Worm (Caenorhabditis elegans): ENCODE measurements around the gene K10D2.8.

K10D2.8 gene

DNA sequence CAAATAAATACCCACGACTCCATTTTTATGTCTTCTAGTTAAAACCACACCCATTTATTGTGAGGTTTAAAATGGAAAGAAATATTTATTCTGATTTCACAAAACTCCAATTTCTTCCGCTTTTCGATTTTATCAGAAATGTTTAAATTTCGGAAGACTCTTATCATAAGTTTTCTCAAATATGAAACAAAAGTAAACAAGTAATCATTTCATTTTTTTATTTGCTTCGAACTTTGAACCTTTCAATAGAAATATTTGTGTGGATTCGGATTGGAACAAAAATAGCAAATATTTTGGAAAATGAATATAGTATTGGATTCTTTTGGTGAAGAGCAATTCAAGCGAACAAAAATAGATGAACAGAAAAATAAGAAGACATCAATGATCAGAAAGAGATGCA, 33.3 kb downstream of the K10D2.8 start:
- TF ChIP-seq nhr-120 (GFP tag; IDR thresholded peaks at IDR 0.05) (no peak), unc-62 (GFP tag; optimal IDR thresholded peaks at IDR 0.05) (no peak), cebp-1 (GFP tag; IDR thresholded peaks at IDR 0.05) (no peak), cebp-1 (tag; optimal IDR thresholded peaks at IDR 0.05) (no peak), hlh-26 (GFP tag; conservative IDR thresholded peaks at IDR 0.05) (no peak), tbx-9 (tag; optimal IDR thresholded peaks at IDR 0.05; ENCODE audit: borderline replicate concordance) (no peak), lin-54 (GFP tag; optimal IDR thresholded peaks at IDR 0.05) (no peak), sea-2 (GFP tag; IDR thresholded peaks at IDR 0.05) (no peak), xnd-1 (tag; optimal IDR thresholded peaks at IDR 0.05) (no peak)

DNA sequence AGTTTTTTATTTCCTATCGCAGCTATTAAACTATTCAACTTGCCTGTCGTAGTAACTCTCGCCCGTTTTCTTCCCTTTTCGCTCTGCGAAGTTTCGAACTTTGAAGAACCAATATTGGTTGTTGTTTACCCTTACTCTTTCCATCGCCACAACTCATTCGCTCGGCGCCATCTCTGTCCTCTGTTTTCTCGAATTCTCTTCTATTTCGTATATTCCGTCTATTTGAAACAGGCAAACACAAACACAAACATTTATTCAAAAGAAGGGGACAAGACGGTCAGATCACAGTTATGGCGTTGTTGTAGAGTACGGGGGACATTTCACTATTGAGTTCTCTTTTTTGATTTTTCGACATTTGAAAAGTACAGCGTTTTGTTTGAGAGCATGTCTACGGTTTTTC, 34.3 kb downstream of the K10D2.8 start:
- TF ChIP-seq lir-1 (GFP tag; conservative IDR thresholded peaks at IDR 0.05) = no peak
- no peak for TF ChIP-seq zfh-2 (GFP tag; conservative IDR thresholded peaks at IDR 0.05)
- no peak for TF ChIP-seq tbp1 (GFP tag; optimal IDR thresholded peaks at IDR 0.05)
- TF ChIP-seq dpl-1 (GFP tag; optimal IDR thresholded peaks at IDR 0.05) = no peak
- no peak for TF ChIP-seq lin-35 (GFP tag; optimal IDR thresholded peaks at IDR 0.05)
- TF ChIP-seq snpc-4 (GFP tag; optimal IDR thresholded peaks at IDR 0.05) = no peak
- TF ChIP-seq snpc-4 (tag; optimal IDR thresholded peaks at IDR 0.05) = no peak
- no peak for TF ChIP-seq ets-4 (GFP tag; optimal IDR thresholded peaks at IDR 0.05)
- no peak for TF ChIP-seq pha-4 (tag; optimal IDR thresholded peaks at IDR 0.05)
- no peak for TF ChIP-seq egl-18 (GFP tag; IDR thresholded peaks at IDR 0.05)
- no peak for TF ChIP-seq snpc-1.3 (tag; optimal IDR thresholded peaks at IDR 0.05; ENCODE audit: insufficient read depth)
- TF ChIP-seq unc-130 (GFP tag; optimal IDR thresholded peaks at IDR 0.05) = no peak
- no peak for TF ChIP-seq rcor-1 (GFP tag; IDR thresholded peaks at IDR 0.05)

DNA sequence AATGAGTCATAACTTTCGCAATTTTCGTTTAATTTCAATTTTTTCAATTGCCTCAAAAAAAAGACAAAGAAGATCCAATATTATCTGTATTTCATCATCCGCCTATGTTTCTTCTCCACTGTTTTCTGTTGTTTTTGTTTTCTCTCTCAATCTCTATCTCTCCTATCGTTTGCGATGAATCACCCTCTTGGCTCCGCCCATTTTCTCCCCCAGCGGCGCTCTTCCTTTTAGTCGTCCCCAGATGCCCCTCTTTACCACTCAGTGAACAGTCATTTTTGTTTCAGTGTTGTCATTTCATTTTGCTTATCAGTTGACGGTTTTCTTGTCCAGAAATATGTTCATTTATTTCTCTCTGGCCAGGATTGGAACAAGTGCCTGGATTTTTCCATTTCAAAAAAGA, 36.4 kb downstream of the K10D2.8 start:
- no peak for TF ChIP-seq madf-10 (tag; optimal IDR thresholded peaks at IDR 0.05)
- peak; percentile 66 for TF ChIP-seq nhr-80 (tag; optimal IDR thresholded peaks at IDR 0.05)
- TF ChIP-seq snpc-4 (GFP tag; optimal IDR thresholded peaks at IDR 0.05) = no peak
- no peak for TF ChIP-seq snpc-4 (tag; optimal IDR thresholded peaks at IDR 0.05)
- no peak for TF ChIP-seq repo-1 (tag; optimal IDR thresholded peaks at IDR 0.05)
- peak; percentile 78 for TF ChIP-seq cebp-1 (GFP tag; IDR thresholded peaks at IDR 0.05)
- TF ChIP-seq cebp-1 (tag; optimal IDR thresholded peaks at IDR 0.05) = peak; percentile 88
- no peak for TF ChIP-seq lin-54 (GFP tag; optimal IDR thresholded peaks at IDR 0.05)
- TF ChIP-seq attf-5 (GFP tag; optimal IDR thresholded peaks at IDR 0.05) = peak; percentile 29
- TF ChIP-seq snpc-3.4 (tag; optimal IDR thresholded peaks at IDR 0.05) = no peak
- TF ChIP-seq pbrm-1 (GFP tag; IDR thresholded peaks at IDR 0.05) = no peak

DNA sequence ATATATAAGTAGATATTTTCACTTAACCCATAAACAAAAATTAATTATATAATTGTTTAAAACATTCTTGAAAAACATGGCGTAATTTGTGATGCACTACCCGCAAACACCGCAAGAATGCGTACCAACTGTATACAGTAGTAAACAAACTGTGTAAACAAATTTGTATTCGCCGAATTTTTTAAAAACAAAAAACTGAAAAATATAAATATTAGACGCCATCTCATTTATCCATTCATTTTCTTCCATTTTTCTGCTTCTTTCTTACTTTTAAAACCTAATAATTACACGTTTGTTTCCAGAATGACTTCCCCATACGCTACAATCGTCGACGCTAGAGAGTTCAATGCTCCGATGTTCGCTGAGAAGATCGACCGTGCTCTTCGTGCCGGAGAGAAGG, 36.8 kb downstream of the K10D2.8 start, which contains the start of gene nex-1:
Gene nex-1, plus strand, starts transcription at position 301 of the 400 bp plus-strand sequence.
- TF ChIP-seq tbp1 (GFP tag; optimal IDR thresholded peaks at IDR 0.05) = no peak
- peak; percentile 68 for TF ChIP-seq lsl-1 (GFP tag; optimal IDR thresholded peaks at IDR 0.05)
- peak; percentile 10 for TF ChIP-seq efl-1 (GFP tag; optimal IDR thresholded peaks at IDR 0.05)
- no peak for TF ChIP-seq ztf-18 (tag; optimal IDR thresholded peaks at IDR 0.05)
- no peak for TF ChIP-seq snpc-1.1 (tag; optimal IDR thresholded peaks at IDR 0.05; ENCODE audit: insufficient read depth)
- TF ChIP-seq ceh-79 (tag; optimal IDR thresholded peaks at IDR 0.05) = no peak
- TF ChIP-seq ccch-3 (GFP tag; optimal IDR thresholded peaks at IDR 0.05) = no peak
- no peak for TF ChIP-seq F37B4.10 (GFP tag; IDR thresholded peaks at IDR 0.05)
- no peak for TF ChIP-seq let-526 (GFP tag; IDR thresholded peaks at IDR 0.05)
- no peak for TF ChIP-seq cebp-2 (GFP tag; IDR thresholded peaks at IDR 0.05)
- no peak for TF ChIP-seq Y67H2A.10 (GFP tag; conservative IDR thresholded peaks at IDR 0.05)
- no peak for TF ChIP-seq hmg-20 (GFP tag; IDR thresholded peaks at IDR 0.05)
- TF ChIP-seq snpc-1.3 (tag; optimal IDR thresholded peaks at IDR 0.05; ENCODE audit: insufficient read depth) = peak; percentile 13
